Fruit fly (Drosophila melanogaster): Measurements from ENCODE around the gene CG43897.

CG43897 gene

dm6 chr3L:9853895-9854470 is 40.3 kb downstream of the CG43897 start:
- TF ChIP-seq N (GFP tag; optimal IDR thresholded peaks at IDR 0.05) (peak; percentile 28), dl (GFP tag; optimal IDR thresholded peaks at IDR 0.05; ENCODE audit: insufficient read depth in 1 of 2, partially characterized antibody in 2 of 2) (peak in 1 of 2 experiments; percentile 61), Jra (GFP tag; optimal IDR thresholded peaks at IDR 0.05) (peak; percentile 20), fru (GFP tag; optimal IDR thresholded peaks at IDR 0.05) (peak; percentile 86), Hnf4 (GFP tag; optimal IDR thresholded peaks at IDR 0.05) (no peak), Dif (GFP tag; optimal IDR thresholded peaks at IDR 0.05; ENCODE audit: partially characterized antibody) (peak; percentile 21), psq (GFP tag; optimal IDR thresholded peaks at IDR 0.05) (peak; percentile 66), Rel (GFP tag; optimal IDR thresholded peaks at IDR 0.05) (no peak), Rel (tag; optimal IDR thresholded peaks at IDR 0.05) (peak; percentile 90), brk (GFP tag; optimal IDR thresholded peaks at IDR 0.05) (peak; percentile 2), OdsH (GFP tag; optimal IDR thresholded peaks at IDR 0.05) (no peak), h (GFP tag; optimal IDR thresholded peaks at IDR 0.05) (peak; percentile 62), br (GFP tag; optimal IDR thresholded peaks at IDR 0.05) (no peak), foxo (GFP tag; optimal IDR thresholded peaks at IDR 0.05) (peak in 1 of 2 experiments; percentile 25), CrebA (GFP tag; optimal IDR thresholded peaks at IDR 0.05; ENCODE audit: borderline replicate concordance) (no peak)

dm6 chr3L:9854583-9855519 is 41.2 kb downstream of the CG43897 start, which contains the start of gene RasGAP1:
Gene RasGAP1 (minus strand): TSS chr3L:9855285.
- TF ChIP-seq HLH106 (tag; optimal IDR thresholded peaks at IDR 0.05) (no peak), N (GFP tag; optimal IDR thresholded peaks at IDR 0.05) (no peak), CrebA (GFP tag; optimal IDR thresholded peaks at IDR 0.05; ENCODE audit: borderline replicate concordance) (no peak), sv (GFP tag; optimal IDR thresholded peaks at IDR 0.05) (no peak), Vsx2 (GFP tag; optimal IDR thresholded peaks at IDR 0.05; ENCODE audit: partially characterized antibody) (no peak), br (GFP tag; optimal IDR thresholded peaks at IDR 0.05) (no peak), Myc (optimal IDR thresholded peaks at IDR 0.05) (peak; percentile 32), Sp1 (GFP tag; optimal IDR thresholded peaks at IDR 0.05) (peak; percentile 35), OdsH (GFP tag; optimal IDR thresholded peaks at IDR 0.05) (no peak), dsf (GFP tag; optimal IDR thresholded peaks at IDR 0.05; ENCODE audit: borderline replicate concordance) (no peak), dl (GFP tag; optimal IDR thresholded peaks at IDR 0.05; ENCODE audit: insufficient read depth in 1 of 2, partially characterized antibody in 2 of 2) (peak; percentile 20 to 53), h (GFP tag; optimal IDR thresholded peaks at IDR 0.05) (no peak), psq (GFP tag; optimal IDR thresholded peaks at IDR 0.05) (peak; percentile 34), sage (GFP tag; optimal IDR thresholded peaks at IDR 0.05) (peak; percentile 14), Rel (GFP tag; optimal IDR thresholded peaks at IDR 0.05) (no peak), Rel (tag; optimal IDR thresholded peaks at IDR 0.05) (peak; percentile 13), rgr (GFP tag; optimal IDR thresholded peaks at IDR 0.05) (no peak), jim (GFP tag; optimal IDR thresholded peaks at IDR 0.05) (no peak), lola (GFP tag; optimal IDR thresholded peaks at IDR 0.05) (no peak), usp (GFP tag; optimal IDR thresholded peaks at IDR 0.05) (no peak), Dif (GFP tag; optimal IDR thresholded peaks at IDR 0.05; ENCODE audit: partially characterized antibody) (peak; percentile 90), CG9705 (GFP tag; optimal IDR thresholded peaks at IDR 0.05) (no peak), woc (GFP tag; optimal IDR thresholded peaks at IDR 0.05) (no peak), Dfd (GFP tag; optimal IDR thresholded peaks at IDR 0.05) (no peak), brk (GFP tag; optimal IDR thresholded peaks at IDR 0.05) (no peak)

dm6 chr3L:9855784-9856426 is 42.3 kb downstream of the CG43897 start:
- TF ChIP-seq CG32264 (GFP tag; optimal IDR thresholded peaks at IDR 0.05) (peak; percentile 94), OdsH (GFP tag; optimal IDR thresholded peaks at IDR 0.05) (peak; percentile 93), rgr (GFP tag; optimal IDR thresholded peaks at IDR 0.05) (peak; percentile 92), Jra (GFP tag; optimal IDR thresholded peaks at IDR 0.05) (peak; percentile 83), CrebA (GFP tag; optimal IDR thresholded peaks at IDR 0.05; ENCODE audit: borderline replicate concordance) (no peak), dmrt93B (GFP tag; optimal IDR thresholded peaks at IDR 0.05) (peak; percentile 91), HLH106 (tag; optimal IDR thresholded peaks at IDR 0.05) (peak; percentile 94), GATAd (GFP tag; optimal IDR thresholded peaks at IDR 0.05) (no peak), dl (GFP tag; optimal IDR thresholded peaks at IDR 0.05; ENCODE audit: insufficient read depth in 1 of 2, partially characterized antibody in 2 of 2) (no peak), CG9705 (GFP tag; optimal IDR thresholded peaks at IDR 0.05) (peak; percentile 91), brk (GFP tag; optimal IDR thresholded peaks at IDR 0.05) (peak; percentile 55), ey (GFP tag; optimal IDR thresholded peaks at IDR 0.05) (peak; percentile 95), usp (GFP tag; optimal IDR thresholded peaks at IDR 0.05) (no peak), sv (GFP tag; optimal IDR thresholded peaks at IDR 0.05) (peak; percentile 96), Myc (optimal IDR thresholded peaks at IDR 0.05) (no peak), N (GFP tag; optimal IDR thresholded peaks at IDR 0.05) (no peak), tai (GFP tag; optimal IDR thresholded peaks at IDR 0.05) (no peak), Dfd (GFP tag; optimal IDR thresholded peaks at IDR 0.05) (no peak), h (GFP tag; optimal IDR thresholded peaks at IDR 0.05) (peak; percentile 98), lola (GFP tag; optimal IDR thresholded peaks at IDR 0.05) (no peak), Hr78 (GFP tag; optimal IDR thresholded peaks at IDR 0.05) (no peak), Hr83 (GFP tag; optimal IDR thresholded peaks at IDR 0.05; ENCODE audit: poor library complexity, severe bottlenecking) (no peak), woc (GFP tag; optimal IDR thresholded peaks at IDR 0.05) (peak; percentile 91), Abd-B (GFP tag; optimal IDR thresholded peaks at IDR 0.05) (no peak), Sp1 (GFP tag; optimal IDR thresholded peaks at IDR 0.05) (peak; percentile 93), Mio (GFP tag; optimal IDR thresholded peaks at IDR 0.05) (peak; percentile 56), fru (GFP tag; optimal IDR thresholded peaks at IDR 0.05) (peak; percentile 98), Dif (GFP tag; optimal IDR thresholded peaks at IDR 0.05; ENCODE audit: partially characterized antibody) (no peak)
